Fruit fly (Drosophila melanogaster) whole organism, embryonic: ENCODE results near the gene CG13311.

ENCODE experiments used
- Asciz ChIP-seq: fragments of 200-800 bp; sonication (Bioruptor generic); optimal IDR thresholded peaks from 2 replicates; lab custom pipeline; 2017; ENCODE audit warnings: missing biosample characterization, mild to moderate bottlenecking, missing genetic modification characterization, missing genetic modification reagents
- C15 ChIP-seq: fragments of 200-800 bp; sonication (Bioruptor generic); IDR thresholded peaks from 3 replicates; pipeline ENCODE4 v1.3.6; 2022; ENCODE audit warnings: missing biosample characterization, missing genetic modification characterization
- CG10147 ChIP-seq: fragments of 200-800 bp; sonication (Bioruptor generic); optimal IDR thresholded peaks from 2 replicates; lab custom pipeline; 2019; ENCODE audit warnings: missing biosample characterization, mild to moderate bottlenecking, missing genetic modification characterization, moderate library complexity
- CG10979 ChIP-seq: fragments of 200-800 bp; sonication (Bioruptor generic); optimal IDR thresholded peaks from 2 replicates; lab custom pipeline; 2018; ENCODE audit warnings: missing biosample characterization, mild to moderate bottlenecking, missing genetic modification characterization, moderate library complexity
- CG11456 ChIP-seq: fragments of 200-800 bp; sonication (Bioruptor generic); IDR thresholded peaks from 3 replicates; pipeline ENCODE4 v1.3.6; 2022; ENCODE audit warnings: missing biosample characterization, missing genetic modification characterization
- CG12391 ChIP-seq: fragments of 200-800 bp; sonication (Bioruptor generic); optimal IDR thresholded peaks from 3 replicates; lab custom pipeline; 2018; ENCODE audit warnings: missing biosample characterization, mild to moderate bottlenecking, missing genetic modification characterization, moderate library complexity
- CG14965 ChIP-seq: fragments of 200-800 bp; sonication (Bioruptor generic); optimal IDR thresholded peaks from 2 replicates; lab custom pipeline; 2016; ENCODE audit warnings: missing biosample characterization, missing genetic modification characterization, borderline replicate concordance
- CG1647 ChIP-seq: fragments of 200-800 bp; sonication (Bioruptor generic); optimal IDR thresholded peaks from 3 replicates; lab custom pipeline; 2016; ENCODE audit warnings: missing biosample characterization, missing genetic modification characterization
- CG17385 ChIP-seq: fragments of 200-800 bp; sonication (Bioruptor generic); optimal IDR thresholded peaks from 3 replicates; lab custom pipeline; 2018; ENCODE audit warnings: missing biosample characterization, mild to moderate bottlenecking, missing genetic modification characterization
- CG17568 ChIP-seq: fragments of 200-800 bp; sonication (Bioruptor generic); optimal IDR thresholded peaks from 2 replicates; lab custom pipeline; 2018; ENCODE audit warnings: missing biosample characterization, mild to moderate bottlenecking, missing genetic modification characterization, moderate library complexity
- CG17612 ChIP-seq: fragments of 200-800 bp; sonication (Bioruptor generic); IDR thresholded peaks from 2 replicates; pipeline ENCODE4 v1.3.6; 2022; ENCODE audit warnings: missing biosample characterization, missing genetic modification characterization
- CG1792 ChIP-seq: fragments of 200-800 bp; sonication (Bioruptor generic); optimal IDR thresholded peaks from 2 replicates; lab custom pipeline; 2016; ENCODE audit warnings: missing biosample characterization, missing genetic modification characterization
- CG3407 ChIP-seq: fragments of 200-800 bp; sonication (Bioruptor generic); optimal IDR thresholded peaks from 2 replicates; lab custom pipeline; 2018; ENCODE audit warnings: missing biosample characterization, mild to moderate bottlenecking, missing genetic modification characterization
- CG4360 ChIP-seq: fragments of 200-800 bp; sonication (Bioruptor generic); IDR thresholded peaks from 2 replicates; pipeline ENCODE4 v1.3.6; 2022; ENCODE audit warnings: missing biosample characterization, missing genetic modification characterization
- CG7556 ChIP-seq: fragments of 200-800 bp; sonication (Bioruptor generic); optimal IDR thresholded peaks from 2 replicates; lab custom pipeline; 2017; ENCODE audit warnings: missing biosample characterization, mild to moderate bottlenecking, missing genetic modification characterization
- CG9797 ChIP-seq: fragments of 200-800 bp; sonication (Bioruptor generic); optimal IDR thresholded peaks from 3 replicates; lab custom pipeline; 2018; ENCODE audit warnings: missing biosample characterization, mild to moderate bottlenecking, missing genetic modification characterization
- Doc3 ChIP-seq: fragments of 200-800 bp; sonication (Bioruptor generic); IDR thresholded peaks from 3 replicates; pipeline ENCODE4 v1.3.6; 2022; ENCODE audit warnings: missing biosample characterization, missing genetic modification characterization; ENCODE audit not compliant: partially characterized antibody
- Ets65A ChIP-seq: fragments of 200-800 bp; sonication (Bioruptor generic); peaks from one replicate; lab custom pipeline; 2016; ENCODE audit warnings: missing biosample characterization, missing genetic modification characterization
- Gug ChIP-seq: fragments of 200-800 bp; sonication (Bioruptor generic); IDR thresholded peaks from 4 replicates; pipeline ENCODE4 v1.3.6; 2022; ENCODE audit warnings: missing biosample characterization, missing genetic modification characterization
- HLH3B ChIP-seq: fragments of 200-800 bp; sonication (Bioruptor generic); IDR thresholded peaks from 2 replicates; pipeline ENCODE4 v1.3.6; 2022; ENCODE audit warnings: missing biosample characterization, missing genetic modification characterization
- Hsf ChIP-seq: fragments of 200-800 bp; sonication (Bioruptor generic); optimal IDR thresholded peaks from 3 replicates; lab custom pipeline; 2016; ENCODE audit warnings: missing biosample characterization, missing genetic modification characterization
- Lim3 ChIP-seq: fragments of 200-800 bp; sonication (Bioruptor generic); IDR thresholded peaks from 2 replicates; pipeline ENCODE4 v1.3.6; 2022; ENCODE audit warnings: missing biosample characterization, missing genetic modification characterization
- Med ChIP-seq: fragments of 200-800 bp; sonication (Bioruptor generic); peaks from one replicate; lab custom pipeline; 2016; ENCODE audit warnings: missing biosample characterization, missing genetic modification characterization, mild to moderate bottlenecking, inconsistent platforms, moderate library complexity
- Side ChIP-seq: fragments of 200-800 bp; sonication (Bioruptor generic); optimal IDR thresholded peaks from 2 replicates; lab custom pipeline; 2016; ENCODE audit warnings: missing biosample characterization, missing genetic modification characterization
- Usf ChIP-seq: fragments of 200-800 bp; sonication (Bioruptor generic); optimal IDR thresholded peaks from 2 replicates; lab custom pipeline; 2017; ENCODE audit warnings: missing genotype, missing biosample characterization, missing genetic modification characterization
- hth ChIP-seq: fragments of >200 bp; optimal IDR thresholded peaks from 2 replicates; lab custom pipeline; 2017; ENCODE audit warnings: inconsistent platforms
- ind ChIP-seq: fragments of 200-800 bp; sonication (Bioruptor generic); optimal IDR thresholded peaks from 3 replicates; lab custom pipeline; 2016; ENCODE audit warnings: missing biosample characterization, missing genetic modification characterization
- knrl ChIP-seq: fragments of 200-800 bp; sonication (Bioruptor generic); IDR thresholded peaks from 3 replicates; pipeline ENCODE4 v1.3.6; 2022; ENCODE audit warnings: missing biosample characterization, missing genetic modification characterization; ENCODE audit not compliant: partially characterized antibody
- lab ChIP-seq: fragments of 200-800 bp; sonication (Bioruptor generic); optimal IDR thresholded peaks from 3 replicates; lab custom pipeline; 2017; ENCODE audit warnings: missing biosample characterization, missing genetic modification characterization, mild to moderate bottlenecking, moderate library complexity, missing genetic modification reagents
- lmd ChIP-seq: fragments of 200-800 bp; sonication (Bioruptor generic); IDR thresholded peaks from 2 replicates; pipeline ENCODE4 v1.3.6; 2022; ENCODE audit warnings: missing biosample characterization, missing genetic modification characterization
- luna ChIP-seq: fragments of 200-800 bp; sonication (Bioruptor generic); optimal IDR thresholded peaks from 2 replicates; lab custom pipeline; 2016; ENCODE audit warnings: missing biosample characterization, missing genetic modification characterization
- nmo ChIP-seq: fragments of 200-800 bp; sonication (Bioruptor generic); optimal IDR thresholded peaks from 2 replicates; lab custom pipeline; 2018; ENCODE audit warnings: missing biosample characterization, mild to moderate bottlenecking, missing genetic modification characterization, moderate library complexity
- oc ChIP-seq: fragments of 200-800 bp; sonication (Bioruptor generic); optimal IDR thresholded peaks from 2 replicates; lab custom pipeline; 2018; ENCODE audit warnings: missing biosample characterization, mild to moderate bottlenecking, missing genetic modification characterization, moderate library complexity
- sc ChIP-seq, 3 experiments: fragments of >200 bp in 2 of 3; fragments of 200-800 bp in 1 of 3; sonication (Bioruptor generic) in 1 of 3; optimal IDR thresholded peaks; 2 replicates in 2 of 3; 3 replicates in 1 of 3; lab custom pipeline; 2017; ENCODE audit warnings: mild to moderate bottlenecking in 1 of 3, missing biosample characterization in 1 of 3, missing genetic modification characterization in 1 of 3, missing genetic modification reagents in 1 of 3
- slbo ChIP-seq: fragments of 200-800 bp; sonication (Bioruptor generic); IDR thresholded peaks from 2 replicates; pipeline ENCODE4 v1.3.6; 2022; ENCODE audit warnings: missing biosample characterization, missing genetic modification characterization
- tin ChIP-seq: fragments of 200-800 bp; sonication (Bioruptor generic); optimal IDR thresholded peaks from 3 replicates; lab custom pipeline; 2016; ENCODE audit warnings: missing biosample characterization, missing genetic modification characterization
- vvl ChIP-seq: fragments of 200-800 bp; sonication (Bioruptor generic); IDR thresholded peaks from 2 replicates; pipeline ENCODE4 v1.3.6; 2022; ENCODE audit warnings: missing biosample characterization, missing genetic modification characterization
- zfh1 ChIP-seq: fragments of 200-800 bp; sonication (Bioruptor generic); IDR thresholded peaks from 3 replicates; pipeline ENCODE4 v1.3.6; 2022; ENCODE audit warnings: missing biosample characterization, missing genetic modification characterization

The CG13311 gene

dm6 chr3L:8823730-8824374 is 21.9 kb upstream of the CG13311 start (continued):
- TF ChIP-seq HLH3B (peak; percentile 57; the same call in 1 of the 2 replicates), CG10979 (tag; lab: Kevin White, UChicago) (peak; percentile 79), CG14965 (GFP tag; lab: Kevin White, UChicago) (no peak), CG10147 (GFP tag; lab: Kevin White, UChicago) (peak; percentile 11), oc (tag; lab: Kevin White, UChicago) (peak; percentile 15), CG1647 (GFP tag; lab: Kevin White, UChicago) (no peak), knrl (0 out of 3 replicates have a peak, but pooled peaks have one; percentile 15), sc (optimal IDR thresholded peaks at IDR 0.05; lab: Kevin White, UChicago) (no peak), sc (GFP tag; optimal IDR thresholded peaks at IDR 0.05; lab: Kevin White, UChicago) (peak; percentile 49), CG1792 (peak; percentile 30), CG9797 (GFP tag; lab: Kevin White, UChicago) (no peak), CG12391 (tag; lab: Kevin White, UChicago) (peak; percentile 57), luna (no peak), slbo (GFP tag; lab: Robert Waterston, UW) (peak; percentile 73), Gug (GFP tag; lab: Robert Waterston, UW) (peak; percentile 44; the same call in 1 of the 4 replicates), zfh1 (GFP tag; lab: Robert Waterston, UW) (peak; percentile 65; the same call in 2 of the 3 replicates), Side (peak; percentile 22), vvl (GFP tag; lab: Robert Waterston, UW) (peak; percentile 55), tin (GFP tag; lab: Kevin White, UChicago) (peak; percentile 46), Doc3 (GFP tag; lab: Robert Waterston, UW) (no peak), lmd (GFP tag; lab: Robert Waterston, UW) (peak; percentile 26; the same call in 1 of the 2 replicates), CG3407 (GFP tag; lab: Kevin White, UChicago) (peak; percentile 3), Lim3 (GFP tag; lab: Robert Waterston, UW) (no peak), Usf (peak; percentile 4), CG4360 (GFP tag; lab: Robert Waterston, UW) (no peak), CG17568 (GFP tag; lab: Kevin White, UChicago) (no peak), Hsf (GFP tag; lab: Kevin White, UChicago) (peak; percentile 41), nmo (GFP tag; lab: Kevin White, UChicago) (peak; percentile 47), Asciz (GFP tag; lab: Kevin White, UChicago) (peak; percentile 8), lab (GFP tag; lab: Kevin White, UChicago) (peak; percentile 55), CG17385 (GFP tag; lab: Kevin White, UChicago) (peak; percentile 41), CG7556 (GFP tag; lab: Kevin White, UChicago) (peak; percentile 45)

- TF ChIP-seq C15 (no peak), CG11456 (GFP tag; lab: Robert Waterston, UW) (0 out of 3 replicates have a peak, but pooled peaks have one; percentile 29), hth (no peak), Med (GFP tag; lab: Kevin White, UChicago) (peak; percentile 36), Ets65A (GFP tag; lab: Kevin White, UChicago) (peak; percentile 14), ind (GFP tag; lab: Kevin White, UChicago) (no peak), CG17612 (GFP tag; lab: Robert Waterston, UW) (no peak)
These were observed 21.0 kb upstream of the CG13311 start for dm6 chr3L:8822881-8823435.
